Fruit fly (Drosophila melanogaster): ENCODE data around the gene Ephrin.

Gene Ephrin

dm6 chr4:629391-629790, 57.8 kb downstream of the Ephrin start, which contains the start of gene Gat:
Gene Gat, plus strand, starts transcription at chr4:629691.
- TF ChIP-seq Hr4 (GFP tag; optimal IDR thresholded peaks at IDR 0.05), result no peak
- no peak for TF ChIP-seq CG8632 (GFP tag; optimal IDR thresholded peaks at IDR 0.05)
- TF ChIP-seq lz (GFP tag; optimal IDR thresholded peaks at IDR 0.05), result no peak
- no peak for TF ChIP-seq dsx (GFP tag; optimal IDR thresholded peaks at IDR 0.05; ENCODE audit: poor library complexity, severe bottlenecking)
- no peak for TF ChIP-seq achi (GFP tag; optimal IDR thresholded peaks at IDR 0.05)
- no peak for TF ChIP-seq Blimp-1 (GFP tag; optimal IDR thresholded peaks at IDR 0.05)
- TF ChIP-seq CG8319 (GFP tag; optimal IDR thresholded peaks at IDR 0.05), result no peak
- TF ChIP-seq Met (GFP tag; optimal IDR thresholded peaks at IDR 0.05), result no peak

All from whole organism, prepupa.